Fruit fly (Drosophila melanogaster): ENCODE results near the gene cdm.

cdm gene

dm6 chr3R:18198518-18199118 lies 15.3 kb upstream of the cdm start:
- TF ChIP-seq org-1 (GFP tag; optimal IDR thresholded peaks at IDR 0.05): peak; percentile 67
- peak; percentile 22 for TF ChIP-seq Atf-2 (GFP tag; optimal IDR thresholded peaks at IDR 0.05)
- TF ChIP-seq mirr (GFP tag; optimal IDR thresholded peaks at IDR 0.05): peak; percentile 56
- TF ChIP-seq CG4617 (GFP tag; optimal IDR thresholded peaks at IDR 0.05; ENCODE audit: borderline replicate concordance): no peak
- no peak for TF ChIP-seq B-H1 (GFP tag; IDR thresholded peaks at IDR 0.05)
- TF ChIP-seq CG2712 (tag; optimal IDR thresholded peaks at IDR 0.05): no peak
- peak; percentile 26 for TF ChIP-seq CG17829 (tag; optimal IDR thresholded peaks at IDR 0.05)
- TF ChIP-seq CG12299 (tag; optimal IDR thresholded peaks at IDR 0.05): peak; percentile 64
- no peak for TF ChIP-seq gsb (GFP tag; IDR thresholded peaks at IDR 0.05)
- no peak for TF ChIP-seq cas (GFP tag; IDR thresholded peaks at IDR 0.05)
- peak; percentile 74 for TF ChIP-seq CG12071 (GFP tag; optimal IDR thresholded peaks at IDR 0.05)
- TF ChIP-seq CG10366 (GFP tag; IDR thresholded peaks at IDR 0.05): no peak
- TF ChIP-seq sens (GFP tag): peak; percentile 90
- no peak for TF ChIP-seq CG15073 (GFP tag; optimal IDR thresholded peaks at IDR 0.05)
- no peak for TF ChIP-seq Atf3 (GFP tag; optimal IDR thresholded peaks at IDR 0.05)
- peak; percentile 27 for TF ChIP-seq CG3163 (GFP tag; optimal IDR thresholded peaks at IDR 0.05)
- TF ChIP-seq CG8388 (GFP tag; optimal IDR thresholded peaks at IDR 0.05): no peak
- no peak for TF ChIP-seq mld (GFP tag; IDR thresholded peaks at IDR 0.05; ENCODE audit: partially characterized antibody)
- TF ChIP-seq az2 (GFP tag; optimal IDR thresholded peaks at IDR 0.05): no peak
- TF ChIP-seq zf30C (GFP tag; optimal IDR thresholded peaks at IDR 0.05): no peak
- no peak for TF ChIP-seq CG9932 (GFP tag; IDR thresholded peaks at IDR 0.05)
- TF ChIP-seq Kr (GFP tag; optimal IDR thresholded peaks at IDR 0.05): peak; percentile 17
- peak; percentile 93 for TF ChIP-seq Med (GFP tag)
- peak; percentile 36 for TF ChIP-seq Elba2 (GFP tag; optimal IDR thresholded peaks at IDR 0.05)
- TF ChIP-seq CG13894 (tag; optimal IDR thresholded peaks at IDR 0.05): no peak
- TF ChIP-seq CG2678 (tag; optimal IDR thresholded peaks at IDR 0.05): peak; percentile 47
- TF ChIP-seq sr (GFP tag; IDR thresholded peaks at IDR 0.05): no peak
- TF ChIP-seq ham (GFP tag; IDR thresholded peaks at IDR 0.05): no peak
- TF ChIP-seq Deaf1 (tag; optimal IDR thresholded peaks at IDR 0.05): no peak
- TF ChIP-seq sug (tag; optimal IDR thresholded peaks at IDR 0.05): no peak
- peak in 1 of 2 experiments; percentile 70 for TF ChIP-seq tll (GFP tag; optimal IDR thresholded peaks at IDR 0.05)
- peak; percentile 99 to 100 for TF ChIP-seq Trl (optimal IDR thresholded peaks at IDR 0.05)
- TF ChIP-seq Trl (GFP tag; optimal IDR thresholded peaks at IDR 0.05): peak; percentile 85
- peak; percentile 25 for TF ChIP-seq CG15269 (tag; optimal IDR thresholded peaks at IDR 0.05)
- peak; percentile 49 for TF ChIP-seq da (GFP tag; optimal IDR thresholded peaks at IDR 0.05)
- TF ChIP-seq grau (tag; optimal IDR thresholded peaks at IDR 0.05): no peak
- TF ChIP-seq Chrac-16 (GFP tag; optimal IDR thresholded peaks at IDR 0.05): no peak
- no peak for TF ChIP-seq CG1647 (GFP tag; optimal IDR thresholded peaks at IDR 0.05)
- TF ChIP-seq lbe (GFP tag; optimal IDR thresholded peaks at IDR 0.05): peak; percentile 73
- TF ChIP-seq Hmr (GFP tag; optimal IDR thresholded peaks at IDR 0.05): peak; percentile 42
- TF ChIP-seq CG15696 (tag; optimal IDR thresholded peaks at IDR 0.05): peak; percentile 57
- TF ChIP-seq Meics (GFP tag; optimal IDR thresholded peaks at IDR 0.05): peak; percentile 33
- TF ChIP-seq en (GFP tag; optimal IDR thresholded peaks at IDR 0.05): no peak
- TF ChIP-seq CG2129 (GFP tag; IDR thresholded peaks at IDR 0.05; ENCODE audit: partially characterized antibody): no peak
- peak; percentile 4 for TF ChIP-seq Max (GFP tag; optimal IDR thresholded peaks at IDR 0.05)
- peak; percentile 75 for TF ChIP-seq Asciz (GFP tag; optimal IDR thresholded peaks at IDR 0.05)
- TF ChIP-seq CG6854 (GFP tag; optimal IDR thresholded peaks at IDR 0.05): peak; percentile 28
- no peak for TF ChIP-seq dimm (GFP tag; IDR thresholded peaks at IDR 0.05)
- TF ChIP-seq Xrp1 (GFP tag; IDR thresholded peaks at IDR 0.05): no peak
- peak; percentile 29 for TF ChIP-seq tap (tag; optimal IDR thresholded peaks at IDR 0.05)
- TF ChIP-seq CG6654 (GFP tag; optimal IDR thresholded peaks at IDR 0.05): no peak
